Worm (Caenorhabditis elegans): ENCODE measurements around the gene C08F11.10.

- TF ChIP-seq pqm-1 (tag; optimal IDR thresholded peaks at IDR 0.05) (no peak), zip-4 (GFP tag; optimal IDR thresholded peaks at IDR 0.05) (no peak)
Observed at ce11 chrIV:13693976-13694375, 45.0 kb upstream of the C08F11.10 start.
